Worm (Caenorhabditis elegans) whole organism, young adult: ENCODE results near the gene Y39E4B.6.

ENCODE experiments used
- B0019.2 ChIP-seq: fragments of 200-800 bp; sonication (Bioruptor generic); conservative IDR thresholded peaks from 2 replicates; pipeline ENCODE4 v1.3.6; 2022; ENCODE audit warnings: missing genetic modification reagents, missing genetic modification characterization, missing compliant biosample characterization
- B0035.1 ChIP-seq: sonication (generic microtip); optimal IDR thresholded peaks from 2 replicates; lab custom pipeline; 2016; ENCODE audit warnings: missing genetic modification characterization, mild to moderate bottlenecking, missing compliant biosample characterization, missing genotype, missing genetic modification reagents
- B0261.1 ChIP-seq: sonication (generic microtip); optimal IDR thresholded peaks from 2 replicates; lab custom pipeline; 2016; ENCODE audit warnings: mild to moderate bottlenecking, missing genetic modification characterization, moderate library complexity, missing compliant biosample characterization
- F23B12.7 ChIP-seq: sonication (generic microtip); optimal IDR thresholded peaks from 2 replicates; lab custom pipeline; 2017; ENCODE audit warnings: missing genetic modification characterization, mild to moderate bottlenecking, missing compliant biosample characterization, antibody characterized with exemption, moderate library complexity; ENCODE audit not compliant: insufficient read depth
- F33H1.4 ChIP-seq: fragments of 200-800 bp; sonication (Bioruptor generic); IDR thresholded peaks from 2 replicates; pipeline ENCODE4 v1.3.6; 2022; ENCODE audit warnings: missing genetic modification reagents, missing genetic modification characterization, missing compliant biosample characterization
- F52B5.7 ChIP-seq: sonication (generic microtip); optimal IDR thresholded peaks from 2 replicates; lab custom pipeline; 2016; ENCODE audit warnings: mild to moderate bottlenecking, missing genetic modification characterization, missing compliant biosample characterization
- F55B11.4 ChIP-seq: sonication (generic microtip); optimal IDR thresholded peaks from 2 replicates; lab custom pipeline; 2016; ENCODE audit warnings: missing compliant biosample characterization, missing genetic modification characterization, borderline replicate concordance; ENCODE audit not compliant: insufficient read depth
- F57A8.1 ChIP-seq: fragments of 200-800 bp; sonication (Bioruptor generic); optimal IDR thresholded peaks from 2 replicates; lab custom pipeline; 2018; ENCODE audit warnings: mild to moderate bottlenecking, missing genetic modification characterization, moderate library complexity, missing compliant biosample characterization
- F57C9.4 ChIP-seq: sonication (generic microtip); optimal IDR thresholded peaks from 2 replicates; lab custom pipeline; 2017; ENCODE audit warnings: mild to moderate bottlenecking, missing genetic modification characterization, missing compliant biosample characterization
- K11D2.4 ChIP-seq: fragments of 200-800 bp; sonication (Bioruptor generic); IDR thresholded peaks from 2 replicates; pipeline ENCODE4 v1.3.6; 2022; ENCODE audit warnings: missing genetic modification reagents, missing genetic modification characterization, missing compliant biosample characterization
- Y53G8AR.9 ChIP-seq: fragments of 200-800 bp; sonication (Bioruptor generic); conservative IDR thresholded peaks from 2 replicates; pipeline ENCODE4 v1.3.6; 2022; ENCODE audit warnings: missing genetic modification reagents, missing genetic modification characterization, missing compliant biosample characterization
- Y67H2A.10 ChIP-seq: fragments of 200-800 bp; sonication (Bioruptor generic); conservative IDR thresholded peaks from 2 replicates; pipeline ENCODE4 v1.3.6; 2022; ENCODE audit warnings: missing genetic modification reagents, missing genetic modification characterization, missing compliant biosample characterization
- ZK185.1 ChIP-seq: sonication (generic microtip); optimal IDR thresholded peaks from 2 replicates; lab custom pipeline; 2016; ENCODE audit warnings: mild to moderate bottlenecking, missing genetic modification characterization, missing compliant biosample characterization; ENCODE audit not compliant: poor library complexity, severe bottlenecking
- aptf-2 ChIP-seq: fragments of 200-800 bp; sonication (Bioruptor generic); conservative IDR thresholded peaks from 2 replicates; pipeline ENCODE4 v1.3.6; 2022; ENCODE audit warnings: missing genetic modification reagents, missing genetic modification characterization, missing compliant biosample characterization
- attf-3 ChIP-seq: fragments of 200-800 bp; sonication (Bioruptor generic); conservative IDR thresholded peaks from 2 replicates; pipeline ENCODE4 v1.3.6; 2022; ENCODE audit warnings: missing genetic modification reagents, missing genetic modification characterization, missing compliant biosample characterization
- attf-6 ChIP-seq: fragments of 200-800 bp; sonication (Bioruptor generic); IDR thresholded peaks from 2 replicates; pipeline ENCODE4 v1.3.6; 2022; ENCODE audit warnings: missing genetic modification reagents, missing genetic modification characterization, missing compliant biosample characterization
- bed-2 ChIP-seq: fragments of 200-800 bp; sonication (Bioruptor generic); IDR thresholded peaks from 2 replicates; pipeline ENCODE4 v1.3.6; 2022; ENCODE audit warnings: missing genetic modification reagents, missing genetic modification characterization, missing compliant biosample characterization
- cebp-1 ChIP-seq, 2 experiments: fragments of 200-800 bp in 1 of 2; sonication (Bioruptor generic) in 1 of 2; sonication (generic microtip) in 1 of 2; IDR thresholded peaks in 1 of 2; optimal IDR thresholded peaks in 1 of 2; 2 replicates each; pipeline versions ENCODE4 v1.3.6 to Lab custom; 2017 to 2022; ENCODE audit warnings: missing compliant biosample characterization in 2 of 2, missing genetic modification characterization in 2 of 2, mild to moderate bottlenecking in 1 of 2, missing genetic modification reagents in 1 of 2, moderate library complexity in 1 of 2
- cebp-2 ChIP-seq: fragments of 200-800 bp; sonication (Bioruptor generic); IDR thresholded peaks from 2 replicates; pipeline ENCODE4 v1.3.6; 2022; ENCODE audit warnings: missing genetic modification characterization, missing compliant biosample characterization
- ceh-100 ChIP-seq: fragments of 200-800 bp; sonication (Bioruptor generic); IDR thresholded peaks from 2 replicates; pipeline ENCODE4 v1.3.6; 2022; ENCODE audit warnings: missing genetic modification reagents, missing genetic modification characterization, missing compliant biosample characterization
- ceh-27 ChIP-seq: fragments of 200-800 bp; sonication (Bioruptor generic); optimal IDR thresholded peaks from 2 replicates; lab custom pipeline; 2018; ENCODE audit warnings: mild to moderate bottlenecking, missing genetic modification characterization, moderate library complexity, missing compliant biosample characterization
- ceh-58 ChIP-seq: fragments of 200-800 bp; sonication (Bioruptor generic); IDR thresholded peaks from 2 replicates; pipeline ENCODE4 v1.3.6; 2022; ENCODE audit warnings: missing genetic modification characterization, missing compliant biosample characterization
- ceh-91 ChIP-seq: fragments of 200-800 bp; sonication (Bioruptor generic); IDR thresholded peaks from 2 replicates; pipeline ENCODE4 v1.3.6; 2022; ENCODE audit warnings: missing genetic modification reagents, missing genetic modification characterization, missing compliant biosample characterization
- dox-1 ChIP-seq: fragments of 200-800 bp; sonication (Bioruptor generic); IDR thresholded peaks from 2 replicates; pipeline ENCODE4 v1.3.6; 2022; ENCODE audit warnings: missing genetic modification reagents, missing genetic modification characterization, missing compliant biosample characterization
- egrh-3 ChIP-seq: fragments of 200-800 bp; sonication (Bioruptor generic); IDR thresholded peaks from 2 replicates; pipeline ENCODE4 v1.3.6; 2022; ENCODE audit warnings: missing genetic modification reagents, missing genetic modification characterization, missing compliant biosample characterization
- fkh-3 ChIP-seq: sonication (generic microtip); optimal IDR thresholded peaks from 2 replicates; lab custom pipeline; 2016; ENCODE audit warnings: mild to moderate bottlenecking, missing genetic modification characterization, missing compliant biosample characterization
- hlh-26 ChIP-seq: fragments of 200-800 bp; sonication (Bioruptor generic); conservative IDR thresholded peaks from 2 replicates; pipeline ENCODE4 v1.3.6; 2022; ENCODE audit warnings: missing genetic modification reagents, missing genetic modification characterization, missing compliant biosample characterization
- hmg-1.2 ChIP-seq: fragments of 200-800 bp; sonication (Bioruptor generic); IDR thresholded peaks from 2 replicates; pipeline ENCODE4 v1.3.6; 2022; ENCODE audit warnings: missing genetic modification reagents, missing genetic modification characterization, missing compliant biosample characterization
- lag-1 ChIP-seq: fragments of 200-800 bp; sonication (Bioruptor generic); IDR thresholded peaks from 2 replicates; pipeline ENCODE4 v1.3.6; 2022; ENCODE audit warnings: missing genetic modification reagents, missing genetic modification characterization, missing compliant biosample characterization
- let-526 ChIP-seq: fragments of 200-800 bp; sonication (Bioruptor generic); IDR thresholded peaks from 2 replicates; pipeline ENCODE4 v1.3.6; 2022; ENCODE audit warnings: missing genetic modification reagents, missing genetic modification characterization, missing compliant biosample characterization
- lin-26 ChIP-seq: fragments of 200-800 bp; sonication (Bioruptor generic); IDR thresholded peaks from 2 replicates; pipeline ENCODE4 v1.3.6; 2022; ENCODE audit warnings: missing genetic modification reagents, missing genetic modification characterization, missing compliant biosample characterization
- lsl-1 ChIP-seq: fragments of 200-800 bp; sonication (Bioruptor generic); optimal IDR thresholded peaks from 2 replicates; lab custom pipeline; 2018; ENCODE audit warnings: mild to moderate bottlenecking, missing genetic modification characterization, moderate library complexity, missing compliant biosample characterization
- lsy-27 ChIP-seq: sonication (generic microtip); optimal IDR thresholded peaks from 2 replicates; lab custom pipeline; 2017; ENCODE audit warnings: missing genetic modification characterization, mild to moderate bottlenecking, missing compliant biosample characterization, antibody characterized with exemption, missing genotype, borderline replicate concordance; ENCODE audit not compliant: insufficient read depth
- nfya-2 ChIP-seq: fragments of 200-800 bp; sonication (Bioruptor generic); IDR thresholded peaks from 2 replicates; pipeline ENCODE4 v1.3.6; 2022; ENCODE audit warnings: missing genetic modification reagents, missing genetic modification characterization, missing compliant biosample characterization
- nhr-27 ChIP-seq: fragments of 200-800 bp; sonication (Bioruptor generic); optimal IDR thresholded peaks from 2 replicates; lab custom pipeline; 2018; ENCODE audit warnings: mild to moderate bottlenecking, missing genetic modification characterization, moderate library complexity, missing compliant biosample characterization
- nhr-80 ChIP-seq: sonication (generic microtip); optimal IDR thresholded peaks from 2 replicates; lab custom pipeline; 2016; ENCODE audit warnings: missing genetic modification characterization, missing compliant biosample characterization
- rcor-1 ChIP-seq: fragments of 200-800 bp; sonication (Bioruptor generic); IDR thresholded peaks from 2 replicates; pipeline ENCODE4 v1.3.6; 2022; ENCODE audit warnings: missing genetic modification reagents, missing genetic modification characterization, missing compliant biosample characterization
- snpc-1.1 ChIP-seq: sonication (generic microtip); optimal IDR thresholded peaks from 2 replicates; lab custom pipeline; 2017; ENCODE audit warnings: missing genetic modification characterization, mild to moderate bottlenecking, missing compliant biosample characterization, antibody characterized with exemption, moderate library complexity, missing genotype, missing genetic modification reagents; ENCODE audit not compliant: insufficient read depth
- snpc-4 ChIP-seq, 5 experiments: fragments of 150-350 bp in 1 of 5; sonication (generic microtip) in 4 of 5; optimal IDR thresholded peaks; 2 replicates each; lab custom pipeline; 2014 to 2018; ENCODE audit warnings: missing genetic modification characterization in 5 of 5, missing biosample characterization in 3 of 5, antibody characterized with exemption in 2 of 5, mild to moderate bottlenecking in 2 of 5, missing compliant biosample characterization in 2 of 5, missing genotype in 2 of 5, moderate library complexity in 2 of 5, missing genetic modification reagents in 1 of 5
- somi-1 ChIP-seq: fragments of 200-800 bp; sonication (Bioruptor generic); optimal IDR thresholded peaks from 2 replicates; lab custom pipeline; 2018; ENCODE audit warnings: mild to moderate bottlenecking, missing genetic modification characterization, missing compliant biosample characterization
- tbx-9 ChIP-seq: sonication (generic microtip); optimal IDR thresholded peaks from 2 replicates; lab custom pipeline; 2016; ENCODE audit warnings: borderline replicate concordance, missing genetic modification characterization, inconsistent platforms, missing compliant biosample characterization
- zfh-2 ChIP-seq: fragments of 200-800 bp; sonication (Bioruptor generic); conservative IDR thresholded peaks from 2 replicates; pipeline ENCODE4 v1.3.6; 2022; ENCODE audit warnings: missing genetic modification reagents, missing genetic modification characterization, missing compliant biosample characterization
- ztf-22 ChIP-seq: fragments of 200-800 bp; sonication (Bioruptor generic); optimal IDR thresholded peaks from 2 replicates; lab custom pipeline; 2018; ENCODE audit warnings: mild to moderate bottlenecking, missing genetic modification characterization, moderate library complexity, missing compliant biosample characterization
- ztf-25 ChIP-seq: fragments of 200-800 bp; sonication (Bioruptor generic); IDR thresholded peaks from 2 replicates; pipeline ENCODE4 v1.3.6; 2022; ENCODE audit warnings: missing genetic modification reagents, missing genetic modification characterization, missing compliant biosample characterization
- ztf-6 ChIP-seq: fragments of 200-800 bp; sonication (Bioruptor generic); IDR thresholded peaks from 2 replicates; pipeline ENCODE4 v1.3.6; 2022; ENCODE audit warnings: missing genetic modification reagents, missing genetic modification characterization, missing compliant biosample characterization

Gene Y39E4B.6

ce11 chrIII:13032429-13033018, 38.0 kb upstream of the Y39E4B.6 start (continued):
- TF ChIP-seq egrh-3 (GFP tag; lab: Robert Waterston, UW) (peak; percentile 97), B0035.1 (no peak), attf-3 (GFP tag; lab: Robert Waterston, UW) (0 out of 2 replicates have a peak, but pooled peaks have one; percentile 7), K11D2.4 (GFP tag; lab: Robert Waterston, UW) (peak; percentile 34; the same call in 1 of the 2 replicates), F33H1.4 (GFP tag; lab: Robert Waterston, UW) (peak; percentile 11; the same call in 1 of the 2 replicates), hlh-26 (GFP tag; lab: Robert Waterston, UW) (no peak), lag-1 (GFP tag; lab: Robert Waterston, UW) (no peak), dox-1 (no peak), nhr-80 (tag; lab: Kevin White, UChicago) (no peak), nfya-2 (GFP tag; lab: Robert Waterston, UW) (no peak), F52B5.7 (peak; percentile 49), Y67H2A.10 (GFP tag; lab: Robert Waterston, UW) (0 out of 2 replicates have a peak, but pooled peaks have one; percentile 6), cebp-2 (GFP tag; lab: Robert Waterston, UW) (no peak), fkh-3 (tag; lab: Kevin White, UChicago) (no peak), Y53G8AR.9 (GFP tag; lab: Robert Waterston, UW) (no peak), lin-26 (0 out of 2 replicates have a peak, but pooled peaks have one; percentile 30), ceh-58 (GFP tag; lab: Robert Waterston, UW) (peak; percentile 71; the same call in 1 of the 2 replicates), nhr-27 (no peak), ztf-25 (0 out of 2 replicates have a peak, but pooled peaks have one; percentile 12), ZK185.1 (tag; lab: Kevin White, UChicago) (no peak), F55B11.4 (tag; lab: Kevin White, UChicago) (no peak), ztf-6 (GFP tag; lab: Robert Waterston, UW) (no peak), zfh-2 (GFP tag; lab: Robert Waterston, UW) (peak; percentile 91), aptf-2 (GFP tag; lab: Robert Waterston, UW) (peak; percentile 11; the same call in 1 of the 2 replicates), hmg-1.2 (no peak), ceh-91 (GFP tag; lab: Robert Waterston, UW) (0 out of 2 replicates have a peak, but pooled peaks have one; percentile 15), ceh-100 (GFP tag; lab: Robert Waterston, UW) (no peak), lsl-1 (GFP tag; lab: Kevin White, UChicago) (no peak), ztf-22 (no peak), let-526 (GFP tag; lab: Robert Waterston, UW) (0 out of 2 replicates have a peak, but pooled peaks have one; percentile 39), snpc-4 (GFP tag; optimal IDR thresholded peaks at IDR 0.05; lab: Kevin White, UChicago) (no peak), snpc-4 (tag; optimal IDR thresholded peaks at IDR 0.05; lab: Kevin White, UChicago) (no peak), bed-2 (GFP tag; lab: Robert Waterston, UW) (no peak), B0019.2 (GFP tag; lab: Robert Waterston, UW) (no peak), F23B12.7 (no peak), ceh-27 (GFP tag; lab: Kevin White, UChicago) (no peak), lsy-27 (tag; lab: Kevin White, UChicago) (no peak), F57C9.4 (tag; lab: Kevin White, UChicago) (no peak), B0261.1 (tag; lab: Kevin White, UChicago) (no peak), tbx-9 (tag; lab: Kevin White, UChicago) (no peak), F57A8.1 (GFP tag; lab: Kevin White, UChicago) (no peak), somi-1 (GFP tag; lab: Kevin White, UChicago) (no peak), rcor-1 (GFP tag; lab: Robert Waterston, UW) (no peak), attf-6 (GFP tag; lab: Robert Waterston, UW) (no peak), snpc-1.1 (tag; lab: Kevin White, UChicago) (no peak), cebp-1 (GFP tag; IDR thresholded peaks at IDR 0.05; lab: Robert Waterston, UW) (no peak), cebp-1 (tag; optimal IDR thresholded peaks at IDR 0.05; lab: Kevin White, UChicago) (no peak)
